Fruit fly (Drosophila melanogaster) whole organism, embryonic: ENCODE results near the gene CG6656.
A peak's percentile ranks its signal among the peaks of the same experiment; 100 is the strongest.

Experiments
- ATbp ChIP-seq: fragments of 200-800 bp; sonication (Bioruptor generic); optimal IDR thresholded peaks from 2 replicates; lab custom pipeline; 2017; ENCODE audit warnings: missing biosample characterization, mild to moderate bottlenecking, missing genetic modification characterization, missing genetic modification reagents
- Antp ChIP-seq: fragments of 200-800 bp; sonication (Bioruptor generic); optimal IDR thresholded peaks from 3 replicates; lab custom pipeline; 2016; ENCODE audit warnings: missing biosample characterization, missing genetic modification characterization
- B-H2 ChIP-seq: fragments of 200-800 bp; sonication (Bioruptor generic); optimal IDR thresholded peaks from 2 replicates; lab custom pipeline; 2018; ENCODE audit warnings: missing biosample characterization, mild to moderate bottlenecking, missing genetic modification characterization
- BEAF-32 ChIP-seq: fragments of 200-800 bp; sonication (Bioruptor generic); optimal IDR thresholded peaks from 3 replicates; lab custom pipeline; 2017; ENCODE audit warnings: missing biosample characterization, missing genetic modification characterization, mild to moderate bottlenecking, moderate library complexity, missing genetic modification reagents
- CG1024 ChIP-seq: fragments of 200-800 bp; sonication (Bioruptor generic); IDR thresholded peaks from 2 replicates; pipeline ENCODE4 v1.3.6; 2022; ENCODE audit warnings: missing biosample characterization, missing genetic modification characterization
- CG10431 ChIP-seq: fragments of 200-800 bp; sonication (Bioruptor generic); optimal IDR thresholded peaks from 3 replicates; lab custom pipeline; 2018; ENCODE audit warnings: missing biosample characterization, mild to moderate bottlenecking, missing genetic modification characterization
- CG14050 ChIP-seq: fragments of 200-800 bp; sonication (Bioruptor generic); IDR thresholded peaks from 3 replicates; pipeline ENCODE4 v1.3.6; 2022; ENCODE audit warnings: missing biosample characterization, missing genetic modification characterization
- CG14667 ChIP-seq: fragments of 200-800 bp; sonication (Bioruptor generic); IDR thresholded peaks from 2 replicates; pipeline ENCODE4 v1.3.6; 2022; ENCODE audit warnings: missing biosample characterization, missing genetic modification characterization
- CG15696 ChIP-seq: fragments of 200-800 bp; sonication (Bioruptor generic); optimal IDR thresholded peaks from 2 replicates; lab custom pipeline; 2019; ENCODE audit warnings: missing biosample characterization, mild to moderate bottlenecking, missing genetic modification characterization, moderate library complexity
- CG17328 ChIP-seq: fragments of 200-800 bp; sonication (Bioruptor generic); IDR thresholded peaks from 2 replicates; pipeline ENCODE4 v1.3.6; 2022; ENCODE audit warnings: missing biosample characterization, missing genetic modification characterization
- CG17912 ChIP-seq: fragments of 200-800 bp; sonication (Bioruptor generic); optimal IDR thresholded peaks from 2 replicates; lab custom pipeline; 2018; ENCODE audit warnings: missing biosample characterization, mild to moderate bottlenecking, missing genetic modification characterization
- CG2116 ChIP-seq: fragments of 200-800 bp; sonication (Bioruptor generic); optimal IDR thresholded peaks from 3 replicates; lab custom pipeline; 2018; ENCODE audit warnings: missing biosample characterization, mild to moderate bottlenecking, missing genetic modification characterization
- CG2712 ChIP-seq: fragments of 200-800 bp; optimal IDR thresholded peaks from 3 replicates; lab custom pipeline; 2019; ENCODE audit warnings: missing biosample characterization, mild to moderate bottlenecking, missing genetic modification characterization, moderate library complexity
- CG30403 ChIP-seq: fragments of 200-800 bp; sonication (Bioruptor generic); optimal IDR thresholded peaks from 3 replicates; lab custom pipeline; 2016; ENCODE audit warnings: missing biosample characterization, missing genetic modification characterization
- CG34422 ChIP-seq: fragments of 200-800 bp; sonication (Bioruptor generic); IDR thresholded peaks from 3 replicates; pipeline ENCODE4 v1.3.6; 2022; ENCODE audit warnings: missing biosample characterization, missing genetic modification characterization
- CG4820 ChIP-seq: fragments of 200-800 bp; sonication (Bioruptor generic); optimal IDR thresholded peaks from 3 replicates; lab custom pipeline; 2016; ENCODE audit warnings: missing biosample characterization, missing genetic modification characterization
- CG6272 ChIP-seq: fragments of 200-800 bp; sonication (Bioruptor generic); IDR thresholded peaks from 2 replicates; pipeline ENCODE4 v1.3.6; 2022; ENCODE audit warnings: missing biosample characterization, missing genetic modification characterization
- CG7963 ChIP-seq: fragments of 200-800 bp; sonication (Bioruptor generic); IDR thresholded peaks from 3 replicates; pipeline ENCODE4 v1.3.6; 2022; ENCODE audit warnings: missing biosample characterization, missing genetic modification characterization; ENCODE audit not compliant: partially characterized antibody
- CG8089 ChIP-seq: fragments of 200-800 bp; sonication (Bioruptor generic); optimal IDR thresholded peaks from 3 replicates; lab custom pipeline; 2016; ENCODE audit warnings: missing biosample characterization, missing genetic modification characterization
- CG9797 ChIP-seq: fragments of 200-800 bp; sonication (Bioruptor generic); optimal IDR thresholded peaks from 3 replicates; lab custom pipeline; 2018; ENCODE audit warnings: missing biosample characterization, mild to moderate bottlenecking, missing genetic modification characterization
- CHES-1-like ChIP-seq: fragments of 200-800 bp; sonication (Bioruptor generic); optimal IDR thresholded peaks from 2 replicates; lab custom pipeline; 2016; ENCODE audit warnings: missing biosample characterization, missing genetic modification characterization
- CrebB ChIP-seq: fragments of 200-800 bp; sonication (Bioruptor generic); optimal IDR thresholded peaks from 3 replicates; lab custom pipeline; 2018; ENCODE audit warnings: missing biosample characterization, mild to moderate bottlenecking, missing genetic modification characterization
- Dbx ChIP-seq: fragments of 200-800 bp; sonication (Bioruptor generic); IDR thresholded peaks from 3 replicates; pipeline ENCODE4 v1.3.6; 2022; ENCODE audit warnings: missing biosample characterization, missing genetic modification characterization
- Deaf1 ChIP-seq: fragments of 200-800 bp; optimal IDR thresholded peaks from 3 replicates; lab custom pipeline; 2019; ENCODE audit warnings: missing biosample characterization, mild to moderate bottlenecking, missing genetic modification characterization, moderate library complexity
- Dp ChIP-seq: fragments of 200-800 bp; sonication (Bioruptor generic); optimal IDR thresholded peaks from 2 replicates; lab custom pipeline; 2018; ENCODE audit warnings: missing biosample characterization, mild to moderate bottlenecking, missing genetic modification characterization, moderate library complexity
- Drgx ChIP-seq: fragments of 200-800 bp; sonication (Bioruptor generic); IDR thresholded peaks from 2 replicates; pipeline ENCODE4 v1.3.6; 2022; ENCODE audit warnings: missing biosample characterization, missing genetic modification characterization
- Hr78 ChIP-seq, 2 experiments: fragments of 200-800 bp in 1 of 2; fragments of >200 bp in 1 of 2; sonication (Bioruptor generic) in 1 of 2; optimal IDR thresholded peaks; 2 replicates each; lab custom pipeline; 2017 to 2019; ENCODE audit warnings: missing biosample characterization in 2 of 2, missing genetic modification characterization in 2 of 2, mild to moderate bottlenecking in 1 of 2, moderate library complexity in 1 of 2
- Lhr ChIP-seq: fragments of 200-800 bp; sonication (Bioruptor generic); optimal IDR thresholded peaks from 3 replicates; lab custom pipeline; 2017; ENCODE audit warnings: mild to moderate bottlenecking, missing biosample characterization, missing genetic modification reagents, missing genetic modification characterization
- Nf-YA ChIP-seq: fragments of 200-800 bp; sonication (Bioruptor generic); IDR thresholded peaks from 2 replicates; pipeline ENCODE4 v1.3.6; 2022; ENCODE audit warnings: missing biosample characterization, missing genetic modification characterization
- Oaz ChIP-seq: fragments of 200-800 bp; sonication (Bioruptor generic); IDR thresholded peaks from 2 replicates; pipeline ENCODE4 v1.3.6; 2022; ENCODE audit warnings: missing biosample characterization, missing genetic modification characterization
- Poxn ChIP-seq: fragments of 200-800 bp; sonication (Bioruptor generic); IDR thresholded peaks from 2 replicates; pipeline ENCODE4 v1.3.6; 2022; ENCODE audit warnings: missing biosample characterization, missing genetic modification characterization
- Spps ChIP-seq: fragments of 200-800 bp; sonication (Bioruptor generic); optimal IDR thresholded peaks from 2 replicates; lab custom pipeline; 2018; ENCODE audit warnings: missing biosample characterization, mild to moderate bottlenecking, missing genetic modification characterization
- Sry-β ChIP-seq: fragments of 200-800 bp; sonication (Bioruptor generic); optimal IDR thresholded peaks from 2 replicates; lab custom pipeline; 2018; ENCODE audit warnings: missing biosample characterization, mild to moderate bottlenecking, missing genetic modification characterization, moderate library complexity
- Xbp1 ChIP-seq: fragments of 200-800 bp; sonication (Bioruptor generic); optimal IDR thresholded peaks from 3 replicates; lab custom pipeline; 2016; ENCODE audit warnings: missing biosample characterization, mild to moderate bottlenecking, missing genetic modification characterization
- az2 ChIP-seq: fragments of 200-800 bp; sonication (Bioruptor generic); optimal IDR thresholded peaks from 3 replicates; lab custom pipeline; 2016; ENCODE audit warnings: missing biosample characterization, missing genetic modification characterization
- fd102C ChIP-seq: fragments of 200-800 bp; sonication (Bioruptor generic); optimal IDR thresholded peaks from 2 replicates; lab custom pipeline; 2018; ENCODE audit warnings: missing biosample characterization, mild to moderate bottlenecking, missing genetic modification characterization, moderate library complexity
- fd64A ChIP-seq: fragments of 200-800 bp; sonication (Bioruptor generic); optimal IDR thresholded peaks from 3 replicates; lab custom pipeline; 2018; ENCODE audit warnings: missing biosample characterization, mild to moderate bottlenecking, missing genetic modification characterization
- gsb-n ChIP-seq: fragments of 200-800 bp; sonication (Bioruptor generic); optimal IDR thresholded peaks from 3 replicates; lab custom pipeline; 2018; ENCODE audit warnings: missing biosample characterization, mild to moderate bottlenecking, missing genetic modification characterization
- her ChIP-seq: fragments of 200-800 bp; sonication (Bioruptor generic); optimal IDR thresholded peaks from 2 replicates; lab custom pipeline; 2016; ENCODE audit warnings: missing biosample characterization, missing genetic modification characterization
- hkb ChIP-seq, 2 experiments: fragments of 200-800 bp in 1 of 2; fragments of >200 bp in 1 of 2; sonication (Bioruptor generic) in 1 of 2; IDR thresholded peaks in 1 of 2; optimal IDR thresholded peaks in 1 of 2; 2 replicates each; pipeline versions ENCODE4 v1.3.6 to Lab custom; 2017 to 2022; ENCODE audit warnings: missing biosample characterization in 1 of 2, missing genetic modification characterization in 1 of 2
- insv ChIP-seq, 2 experiments: fragments of 200-800 bp; sonication (Bioruptor generic); optimal IDR thresholded peaks; 3 replicates each; lab custom pipeline; 2016 to 2018; ENCODE audit warnings: missing biosample characterization in 2 of 2, missing genetic modification characterization in 2 of 2
- nerfin-2 ChIP-seq: fragments of 200-800 bp; sonication (Bioruptor generic); IDR thresholded peaks from 2 replicates; pipeline ENCODE4 v1.3.6; 2022; ENCODE audit warnings: missing biosample characterization, missing genetic modification characterization; ENCODE audit not compliant: partially characterized antibody
- pho ChIP-seq: fragments of 200-800 bp; sonication (Bioruptor generic); optimal IDR thresholded peaks from 2 replicates; lab custom pipeline; 2016; ENCODE audit warnings: missing biosample characterization, missing genetic modification characterization
- run ChIP-seq: fragments of 200-800 bp; sonication (Bioruptor generic); optimal IDR thresholded peaks from 3 replicates; lab custom pipeline; 2018; ENCODE audit warnings: missing biosample characterization, mild to moderate bottlenecking, missing genetic modification characterization
- slbo ChIP-seq: fragments of 200-800 bp; sonication (Bioruptor generic); IDR thresholded peaks from 2 replicates; pipeline ENCODE4 v1.3.6; 2022; ENCODE audit warnings: missing biosample characterization, missing genetic modification characterization
- stwl ChIP-seq: fragments of 200-800 bp; sonication (Bioruptor generic); optimal IDR thresholded peaks from 3 replicates; lab custom pipeline; 2018; ENCODE audit warnings: missing biosample characterization, mild to moderate bottlenecking, missing genetic modification characterization, moderate library complexity
- tin ChIP-seq: fragments of 200-800 bp; sonication (Bioruptor generic); optimal IDR thresholded peaks from 3 replicates; lab custom pipeline; 2016; ENCODE audit warnings: missing biosample characterization, missing genetic modification characterization
- zf30C ChIP-seq: fragments of 200-800 bp; sonication (Bioruptor generic); optimal IDR thresholded peaks from 3 replicates; lab custom pipeline; 2018; ENCODE audit warnings: missing biosample characterization, mild to moderate bottlenecking, missing genetic modification characterization

CG6656 gene

dm6 chr3R:21870158-21870971, 4.7 kb upstream of the CG6656 start, which contains the start of gene CG31431 (continued):
- TF ChIP-seq nerfin-2 (GFP tag; lab: Robert Waterston, UW), result no peak
- peak; percentile 94 for TF ChIP-seq B-H2 (GFP tag; lab: Kevin White, UChicago)
- TF ChIP-seq CHES-1-like, result peak; percentile 98
- TF ChIP-seq slbo (GFP tag; lab: Robert Waterston, UW), result peak; percentile 99
- peak; percentile 94 for TF ChIP-seq ATbp (GFP tag; lab: Kevin White, UChicago)
- TF ChIP-seq CG9797, result peak; percentile 13
- TF ChIP-seq CG34422, result peak; percentile 98
- peak; percentile 43 for TF ChIP-seq stwl (tag; lab: Kevin White, UChicago)
- TF ChIP-seq Drgx (GFP tag; lab: Robert Waterston, UW), result peak; percentile 94
- peak in 1 of 2 experiments; percentile 76 for TF ChIP-seq Hr78 (GFP tag; optimal IDR thresholded peaks at IDR 0.05; lab: Kevin White, UChicago)
- TF ChIP-seq CG14050 (GFP tag; lab: Robert Waterston, UW), result peak; percentile 96
- TF ChIP-seq tin, result peak; percentile 97
- peak; percentile 98 for TF ChIP-seq Dbx
- peak; percentile 75 for TF ChIP-seq CG2116 (GFP tag; lab: Kevin White, UChicago)
- TF ChIP-seq Lhr, result peak; percentile 87
- TF ChIP-seq CG6272 (GFP tag; lab: Robert Waterston, UW), result peak; percentile 94
- TF ChIP-seq CG8089, result peak; percentile 95
- TF ChIP-seq CG2712 (tag; lab: Kevin White, UChicago), result peak; percentile 97
- peak; percentile 57 for TF ChIP-seq Sry-β (GFP tag; lab: Kevin White, UChicago)
- TF ChIP-seq insv (GFP tag; optimal IDR thresholded peaks at IDR 0.05; lab: Kevin White, UChicago), result peak; percentile 19 to 70
- peak; percentile 97 for TF ChIP-seq az2 (GFP tag; lab: Kevin White, UChicago)
- peak; percentile 96 for TF ChIP-seq her (GFP tag; lab: Kevin White, UChicago)
- peak; percentile 90 for TF ChIP-seq Spps (tag; lab: Kevin White, UChicago)
- peak; percentile 97 for TF ChIP-seq CrebB
- peak; percentile 95 for TF ChIP-seq Nf-YA
- TF ChIP-seq fd102C (GFP tag; lab: Kevin White, UChicago), result peak; percentile 75
- TF ChIP-seq hkb (optimal IDR thresholded peaks at IDR 0.05; lab: Kevin White, UChicago), result no peak
- TF ChIP-seq hkb (GFP tag; IDR thresholded peaks at IDR 0.05; lab: Robert Waterston, UW), result peak; percentile 98
- peak; percentile 83 for TF ChIP-seq fd64A (GFP tag; lab: Kevin White, UChicago)
- peak; percentile 93 for TF ChIP-seq gsb-n
- peak; percentile 97 for TF ChIP-seq Xbp1 (GFP tag; lab: Kevin White, UChicago)
- TF ChIP-seq CG17328 (GFP tag; lab: Robert Waterston, UW), result peak; percentile 96
- TF ChIP-seq Dp (GFP tag; lab: Kevin White, UChicago), result peak; percentile 13
- peak; percentile 88 for TF ChIP-seq Deaf1 (tag; lab: Kevin White, UChicago)
- peak; percentile 95 for TF ChIP-seq Oaz (GFP tag; lab: Robert Waterston, UW)
- TF ChIP-seq run (tag; lab: Kevin White, UChicago), result peak; percentile 85
- peak; percentile 93 for TF ChIP-seq zf30C
- TF ChIP-seq CG7963 (GFP tag; lab: Robert Waterston, UW), result no peak
- peak; percentile 16 for TF ChIP-seq BEAF-32 (GFP tag; lab: Kevin White, UChicago)
- peak; percentile 74 for TF ChIP-seq CG17912
- peak; percentile 88 for TF ChIP-seq CG1024
- TF ChIP-seq CG30403, result peak; percentile 97
- peak; percentile 97 for TF ChIP-seq pho (GFP tag; lab: Kevin White, UChicago)
- peak; percentile 96 for TF ChIP-seq CG15696
- TF ChIP-seq CG4820, result peak; percentile 98
- peak; percentile 98 for TF ChIP-seq Antp (GFP tag; lab: Kevin White, UChicago)
- TF ChIP-seq CG10431 (GFP tag; lab: Kevin White, UChicago), result peak; percentile 69
- TF ChIP-seq Poxn (GFP tag; lab: Robert Waterston, UW), result peak; percentile 95
- peak; percentile 96 for TF ChIP-seq CG14667
